Worm (Caenorhabditis elegans) whole organism, L1 larva: Measurements from ENCODE around the gene ivns-1.

Source experiments
- ama-1 ChIP-seq: fragments of 150-350 bp; optimal IDR thresholded peaks from 2 replicates; lab custom pipeline; 2014
- ceh-8 ChIP-seq: fragments of 200-800 bp; sonication (Bioruptor generic); optimal IDR thresholded peaks from 2 replicates; lab custom pipeline; 2018; ENCODE audit warnings: mild to moderate bottlenecking, missing genetic modification characterization, moderate library complexity, missing compliant biosample characterization
- elt-3 ChIP-seq, 6 experiments: fragments of 150-350 bp in 1 of 6; sonication (generic microtip); optimal IDR thresholded peaks; 2 replicates each; lab custom pipeline; 2017 to 2018; ENCODE audit warnings: missing biosample characterization in 6 of 6, missing genetic modification characterization in 6 of 6, inconsistent platforms in 1 of 6
- ets-5 ChIP-seq: fragments of 200-800 bp; sonication (Bioruptor generic); IDR thresholded peaks from 2 replicates; pipeline ENCODE4 v1.3.6; 2022; ENCODE audit warnings: missing genetic modification characterization, missing compliant biosample characterization
- hlh-4 ChIP-seq: sonication (generic microtip); optimal IDR thresholded peaks from 2 replicates; lab custom pipeline; 2016; ENCODE audit warnings: mild to moderate bottlenecking, missing genetic modification characterization, missing compliant biosample characterization
- nhr-237 ChIP-seq: fragments of 150-350 bp; optimal IDR thresholded peaks from 2 replicates; lab custom pipeline; 2014; ENCODE audit warnings: missing biosample characterization, missing genetic modification characterization
- nhr-71 ChIP-seq: sonication (generic microtip); optimal IDR thresholded peaks from 2 replicates; lab custom pipeline; 2016; ENCODE audit warnings: mild to moderate bottlenecking, missing genetic modification characterization, moderate library complexity, missing compliant biosample characterization
- nhr-76 ChIP-seq: sonication (generic microtip); optimal IDR thresholded peaks from 2 replicates; lab custom pipeline; 2017; ENCODE audit warnings: missing biosample characterization, missing genetic modification characterization
- rnt-1 ChIP-seq: sonication (generic microtip); optimal IDR thresholded peaks from 2 replicates; lab custom pipeline; 2016; ENCODE audit warnings: mild to moderate bottlenecking, missing genetic modification characterization, moderate library complexity, missing compliant biosample characterization

DNA sequence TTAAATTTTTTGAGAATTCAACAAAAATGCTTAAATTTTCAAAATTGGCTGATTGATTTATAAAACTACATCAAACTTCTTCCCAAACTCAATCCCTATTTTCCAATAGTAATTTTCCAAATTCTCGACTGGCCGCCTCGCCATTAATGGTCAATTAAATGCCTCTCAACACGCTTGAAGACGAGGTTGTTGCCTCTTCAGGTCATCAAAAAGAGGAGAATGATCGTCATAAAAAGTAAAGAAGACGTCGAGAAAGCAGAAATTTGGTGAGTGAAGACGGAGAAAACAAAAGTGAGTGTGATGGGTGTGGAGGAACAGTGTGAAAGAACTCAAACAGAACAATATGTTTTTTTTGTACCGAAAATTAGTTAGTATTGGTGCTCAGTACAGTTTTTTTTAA lies 6.8 kb upstream of the ivns-1 start:
- no peak for TF ChIP-seq hlh-4 (tag; lab: Kevin White, UChicago)
- no peak for TF ChIP-seq nhr-76 (tag; lab: Kevin White, UChicago)
- no peak for TF ChIP-seq elt-3 (tag; optimal IDR thresholded peaks at IDR 0.05; lab: Kevin White, UChicago)
- no peak for TF ChIP-seq ceh-8 (GFP tag; lab: Kevin White, UChicago)
- no peak for TF ChIP-seq ama-1
- no peak for TF ChIP-seq ets-5 (GFP tag; lab: Robert Waterston, UW)
- no peak for TF ChIP-seq nhr-71 (tag; lab: Kevin White, UChicago)
- TF ChIP-seq nhr-237 (tag; lab: Kevin White, UChicago), result no peak
- no peak for TF ChIP-seq rnt-1 (tag; lab: Kevin White, UChicago)
